Fruit fly (Drosophila melanogaster) whole organism, adult: ENCODE results near the gene CG10348.
A peak's percentile ranks its signal among the peaks of the same experiment; 100 is the strongest.

Source experiments
- CG14711 ChIP-seq: fragments of 200-800 bp; sonication (Bioruptor generic); optimal IDR thresholded peaks from 2 replicates; lab custom pipeline; 2018; ENCODE audit warnings: missing biosample characterization, mild to moderate bottlenecking, missing genetic modification characterization, moderate library complexity
- Crg-1 ChIP-seq: fragments of 200-800 bp; sonication (Bioruptor generic); optimal IDR thresholded peaks from 2 replicates; lab custom pipeline; 2016; ENCODE audit warnings: missing biosample characterization, missing genetic modification characterization
- cic ChIP-seq: fragments of 200-800 bp; sonication (Bioruptor generic); optimal IDR thresholded peaks from 2 replicates; lab custom pipeline; 2017; ENCODE audit warnings: missing biosample characterization, mild to moderate bottlenecking, missing genetic modification characterization, moderate library complexity
- ovo ChIP-seq: fragments of 200-800 bp; sonication (Bioruptor generic); optimal IDR thresholded peaks from 2 replicates; lab custom pipeline; 2016; ENCODE audit warnings: missing biosample characterization, missing genetic modification characterization

DNA sequence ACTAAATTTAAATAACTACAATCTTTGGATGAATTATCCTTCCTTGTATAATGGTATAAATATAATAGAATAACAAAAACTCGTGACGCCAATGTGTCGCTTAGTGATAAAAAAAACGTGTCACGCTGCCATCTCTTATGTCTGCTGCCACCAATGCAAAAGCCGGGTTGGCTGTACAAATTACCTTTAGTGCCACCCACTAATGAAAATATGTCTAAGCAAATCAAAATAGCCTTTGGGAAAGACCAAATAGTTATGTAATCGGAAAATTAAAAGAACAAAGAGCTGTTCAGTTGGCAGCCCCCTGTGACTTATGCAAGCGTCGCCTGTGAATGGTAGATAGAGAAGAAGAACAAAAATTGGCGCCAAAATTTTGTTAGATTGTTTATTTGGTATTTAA is 42.9 kb downstream of the CG10348 start, which contains the start of gene CG10336:
- TF ChIP-seq CG14711 (tag; lab: Kevin White, UChicago) (peak; percentile 36), ovo (GFP tag; lab: Kevin White, UChicago) (no peak), cic (no peak), Crg-1 (no peak)
